Fruit fly (Drosophila melanogaster): ENCODE results near the gene hng3.

The hng3 gene

DNA sequence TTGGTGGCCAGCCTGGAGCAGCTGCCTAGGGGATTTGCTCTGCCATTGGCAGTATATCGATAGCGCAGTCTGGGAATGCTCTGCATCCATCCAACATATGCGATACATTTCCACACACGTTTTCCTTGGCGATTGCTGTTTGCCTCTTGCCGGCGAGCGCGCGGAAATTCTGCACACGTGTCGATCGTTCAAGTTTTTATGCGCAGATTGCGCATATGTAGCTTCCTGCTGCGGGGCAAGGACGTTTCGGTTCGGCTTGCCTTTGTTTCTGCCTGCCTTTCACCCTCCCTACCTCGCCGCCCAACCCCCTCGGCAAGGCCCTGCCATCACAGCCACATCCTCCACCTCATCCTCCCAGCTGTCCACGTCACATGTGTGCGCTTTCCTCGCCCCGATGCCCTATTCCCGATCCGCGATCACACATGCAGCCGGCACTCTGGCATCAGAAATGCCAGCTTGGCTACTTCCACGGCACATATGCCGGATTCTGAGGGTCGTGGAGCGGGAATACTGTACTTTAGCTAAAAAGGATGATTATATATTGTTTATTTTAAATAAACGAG lies 12.8 kb downstream of the hng3 start:
- TF ChIP-seq jim (GFP tag; optimal IDR thresholded peaks at IDR 0.05): no peak
- no peak for TF ChIP-seq tai (GFP tag; optimal IDR thresholded peaks at IDR 0.05)

DNA sequence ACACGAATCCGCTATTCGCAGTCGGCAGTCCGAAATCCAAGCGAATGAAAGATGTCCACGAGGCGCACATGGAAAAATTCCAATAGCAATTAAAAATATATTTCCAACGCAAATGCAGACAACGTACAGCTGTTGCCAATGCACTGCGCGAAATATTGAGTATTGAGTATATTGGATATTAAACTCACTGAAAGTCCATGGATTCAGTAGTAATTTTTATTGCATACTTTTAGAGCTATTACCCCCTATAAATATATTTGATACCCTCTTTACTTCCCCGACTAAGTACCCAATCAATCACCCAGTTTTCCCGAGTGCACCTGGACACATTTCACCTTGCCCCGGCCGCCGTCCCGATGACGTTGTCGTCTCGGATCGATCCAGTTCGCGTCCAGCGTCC lies 13.6 kb downstream of the hng3 start:
- no peak for TF ChIP-seq rgr (GFP tag; optimal IDR thresholded peaks at IDR 0.05)
- TF ChIP-seq foxo (GFP tag; optimal IDR thresholded peaks at IDR 0.05): peak in 1 of 2 experiments; percentile 5

- TF ChIP-seq dl (GFP tag; optimal IDR thresholded peaks at IDR 0.05; ENCODE audit: insufficient read depth in 1 of 2, partially characterized antibody in 2 of 2) (peak in 1 of 2 experiments; percentile 2), Mio (GFP tag; optimal IDR thresholded peaks at IDR 0.05) (no peak), woc (GFP tag; optimal IDR thresholded peaks at IDR 0.05) (peak; percentile 80), sv (GFP tag; optimal IDR thresholded peaks at IDR 0.05) (no peak), rgr (GFP tag; optimal IDR thresholded peaks at IDR 0.05) (no peak), Dfd (GFP tag; optimal IDR thresholded peaks at IDR 0.05) (no peak), h (GFP tag; optimal IDR thresholded peaks at IDR 0.05) (peak; percentile 27), foxo (GFP tag; optimal IDR thresholded peaks at IDR 0.05) (peak in 1 of 2 experiments; percentile 34), CrebA (GFP tag; optimal IDR thresholded peaks at IDR 0.05; ENCODE audit: borderline replicate concordance) (no peak), sage (GFP tag; optimal IDR thresholded peaks at IDR 0.05) (no peak), Dif (GFP tag; optimal IDR thresholded peaks at IDR 0.05; ENCODE audit: partially characterized antibody) (peak; percentile 48), Rel (GFP tag; optimal IDR thresholded peaks at IDR 0.05) (no peak), Rel (tag; optimal IDR thresholded peaks at IDR 0.05) (peak; percentile 5), ey (GFP tag; optimal IDR thresholded peaks at IDR 0.05) (peak; percentile 2), br (GFP tag; optimal IDR thresholded peaks at IDR 0.05) (peak; percentile 22), N (GFP tag; optimal IDR thresholded peaks at IDR 0.05) (no peak), jim (GFP tag; optimal IDR thresholded peaks at IDR 0.05) (no peak), Myc (optimal IDR thresholded peaks at IDR 0.05) (peak; percentile 5), HLH106 (tag; optimal IDR thresholded peaks at IDR 0.05) (no peak), dmrt93B (GFP tag; optimal IDR thresholded peaks at IDR 0.05) (no peak), psq (GFP tag; optimal IDR thresholded peaks at IDR 0.05) (no peak), Hr83 (GFP tag; optimal IDR thresholded peaks at IDR 0.05; ENCODE audit: poor library complexity, severe bottlenecking) (no peak), brk (GFP tag; optimal IDR thresholded peaks at IDR 0.05) (peak; percentile 60), fru (GFP tag; optimal IDR thresholded peaks at IDR 0.05) (peak; percentile 35), Sp1 (GFP tag; optimal IDR thresholded peaks at IDR 0.05) (peak; percentile 4), pan (optimal IDR thresholded peaks at IDR 0.05) (no peak)
These were observed 15.7 kb downstream of the hng3 start for dm6 chr3L:739357-740130.

dm6 chr3L:738523-739356 lies 16.5 kb downstream of the hng3 start:
- TF ChIP-seq Vsx2 (GFP tag; optimal IDR thresholded peaks at IDR 0.05; ENCODE audit: partially characterized antibody) (peak; percentile 65), CrebA (GFP tag; optimal IDR thresholded peaks at IDR 0.05; ENCODE audit: borderline replicate concordance) (peak; percentile 43), rgr (GFP tag; optimal IDR thresholded peaks at IDR 0.05) (peak; percentile 95), foxo (GFP tag; optimal IDR thresholded peaks at IDR 0.05) (peak in 1 of 2 experiments; percentile 95), Myc (optimal IDR thresholded peaks at IDR 0.05) (no peak), Dif (GFP tag; optimal IDR thresholded peaks at IDR 0.05; ENCODE audit: partially characterized antibody) (peak; percentile 90), Mio (GFP tag; optimal IDR thresholded peaks at IDR 0.05) (no peak), GATAd (GFP tag; optimal IDR thresholded peaks at IDR 0.05) (peak; percentile 86), Jra (GFP tag; optimal IDR thresholded peaks at IDR 0.05) (peak; percentile 79), pan (optimal IDR thresholded peaks at IDR 0.05) (no peak), Hr83 (GFP tag; optimal IDR thresholded peaks at IDR 0.05; ENCODE audit: poor library complexity, severe bottlenecking) (no peak), sage (GFP tag; optimal IDR thresholded peaks at IDR 0.05) (peak; percentile 88), HLH106 (tag; optimal IDR thresholded peaks at IDR 0.05) (peak; percentile 97), h (GFP tag; optimal IDR thresholded peaks at IDR 0.05) (peak; percentile 94), lola (GFP tag; optimal IDR thresholded peaks at IDR 0.05) (no peak), dmrt93B (GFP tag; optimal IDR thresholded peaks at IDR 0.05) (peak; percentile 86), Sp1 (GFP tag; optimal IDR thresholded peaks at IDR 0.05) (peak; percentile 96), Dfd (GFP tag; optimal IDR thresholded peaks at IDR 0.05) (peak; percentile 64), Abd-B (GFP tag; optimal IDR thresholded peaks at IDR 0.05) (no peak), tai (GFP tag; optimal IDR thresholded peaks at IDR 0.05) (peak; percentile 72), CG9705 (GFP tag; optimal IDR thresholded peaks at IDR 0.05) (peak; percentile 86), woc (GFP tag; optimal IDR thresholded peaks at IDR 0.05) (no peak), psq (GFP tag; optimal IDR thresholded peaks at IDR 0.05) (peak; percentile 92), Hr78 (GFP tag; optimal IDR thresholded peaks at IDR 0.05) (no peak), Rel (GFP tag; optimal IDR thresholded peaks at IDR 0.05) (peak; percentile 82), Rel (tag; optimal IDR thresholded peaks at IDR 0.05) (peak; percentile 80), fru (GFP tag; optimal IDR thresholded peaks at IDR 0.05) (peak; percentile 91), sv (GFP tag; optimal IDR thresholded peaks at IDR 0.05) (peak; percentile 81), Hnf4 (GFP tag; optimal IDR thresholded peaks at IDR 0.05) (peak; percentile 85), OdsH (GFP tag; optimal IDR thresholded peaks at IDR 0.05) (peak; percentile 95), br (GFP tag; optimal IDR thresholded peaks at IDR 0.05) (peak; percentile 86), ey (GFP tag; optimal IDR thresholded peaks at IDR 0.05) (peak; percentile 85), N (GFP tag; optimal IDR thresholded peaks at IDR 0.05) (no peak), jim (GFP tag; optimal IDR thresholded peaks at IDR 0.05) (no peak)
